Worm (Caenorhabditis elegans): ENCODE results near the gene pho-10.

DNA sequence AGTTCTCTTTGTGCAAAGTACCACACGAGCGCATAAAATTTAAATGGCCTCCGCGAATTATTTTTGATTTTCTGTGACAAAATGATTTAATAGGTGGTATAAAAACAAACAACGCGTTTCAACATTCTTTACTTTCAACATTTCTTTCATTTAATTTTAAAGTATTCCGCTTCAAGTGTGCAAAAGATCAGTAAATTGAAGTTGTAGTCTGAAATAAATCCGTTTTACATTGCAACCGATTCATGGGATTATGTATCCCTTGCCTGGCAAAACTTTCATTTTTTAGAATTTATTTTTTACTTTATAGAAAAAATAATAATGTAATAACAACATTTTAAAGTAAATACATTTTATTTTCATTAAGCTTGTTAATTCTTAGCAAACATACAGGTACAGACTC lies 25.9 kb downstream of the pho-10 start, which contains the start of gene F26C11.1:
- TF ChIP-seq him-1 (tag; optimal IDR thresholded peaks at IDR 0.05): no peak
- no peak for TF ChIP-seq W03F9.2 (tag; optimal IDR thresholded peaks at IDR 0.05)
- TF ChIP-seq dao-5 (tag; optimal IDR thresholded peaks at IDR 0.05): no peak

Measured in whole organism, L4/young adult.